Fruit fly (Drosophila melanogaster): ENCODE results near the gene Rnp4F.

Rnp4F gene

dm6 chrX:5323636-5324035 is 1.1 kb upstream of the Rnp4F start, which contains the start of gene Mcm3:
Mcm3 (plus strand) TSS chrX:5323855.
- TF ChIP-seq psq (optimal IDR thresholded peaks at IDR 0.05), result no peak
- no peak for TF ChIP-seq pan (optimal IDR thresholded peaks at IDR 0.05)
- TF ChIP-seq Dll (optimal IDR thresholded peaks at IDR 0.05), result no peak
- no peak for TF ChIP-seq CG8478 (optimal IDR thresholded peaks at IDR 0.05)
- no peak for TF ChIP-seq usp (GFP tag; optimal IDR thresholded peaks at IDR 0.05)
- TF ChIP-seq EcR (GFP tag; optimal IDR thresholded peaks at IDR 0.05), result no peak

- TF ChIP-seq pan (optimal IDR thresholded peaks at IDR 0.05) (no peak), usp (GFP tag; optimal IDR thresholded peaks at IDR 0.05) (no peak), EcR (GFP tag; optimal IDR thresholded peaks at IDR 0.05) (no peak), CG8478 (optimal IDR thresholded peaks at IDR 0.05) (no peak), psq (optimal IDR thresholded peaks at IDR 0.05) (no peak), Dll (optimal IDR thresholded peaks at IDR 0.05) (no peak)
These were observed 5.3 kb downstream of the Rnp4F start, which contains the start of the genes CG15930 and Sas10 for dm6 chrX:5317170-5317569. CG15930 (minus strand) TSS chrX:5317295. Sas10 (plus strand) TSS chrX:5317409.

DNA sequence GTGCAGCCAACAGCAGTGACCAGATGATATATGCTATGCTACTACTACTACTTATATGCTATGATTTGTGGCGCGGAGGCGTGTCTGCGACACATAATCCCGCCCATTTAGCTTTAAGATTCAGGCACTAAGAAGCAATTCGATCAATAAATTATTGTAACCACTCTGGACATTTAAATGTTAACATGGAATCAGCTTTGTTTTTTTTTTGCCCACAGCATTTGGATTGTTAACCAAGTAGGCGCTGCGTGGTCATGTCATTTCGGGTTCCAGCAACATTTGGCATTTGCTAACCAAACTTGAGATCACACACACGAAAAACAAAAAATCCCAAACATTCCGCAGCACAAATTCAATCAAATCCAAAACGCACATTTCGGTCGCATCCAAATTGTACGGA is 9.5 kb downstream of the Rnp4F start, which contains the start of gene CG4198:
Gene CG4198 (plus strand): TSS at position 301 of the 400 bp plus-strand sequence.
- TF ChIP-seq Dll (optimal IDR thresholded peaks at IDR 0.05) (no peak), pan (optimal IDR thresholded peaks at IDR 0.05) (no peak), psq (optimal IDR thresholded peaks at IDR 0.05) (no peak), CG8478 (optimal IDR thresholded peaks at IDR 0.05) (no peak), usp (GFP tag; optimal IDR thresholded peaks at IDR 0.05) (no peak), EcR (GFP tag; optimal IDR thresholded peaks at IDR 0.05) (no peak)

dm6 chrX:5311838-5312339 is 10.6 kb downstream of the Rnp4F start, which contains the start of the genes TrxT and dhd:
TrxT (minus strand) TSS chrX:5311888.
dhd (plus strand) TSS chrX:5312171.
- TF ChIP-seq EcR (GFP tag; optimal IDR thresholded peaks at IDR 0.05) (no peak), Dll (optimal IDR thresholded peaks at IDR 0.05) (no peak), usp (GFP tag; optimal IDR thresholded peaks at IDR 0.05) (no peak), pan (optimal IDR thresholded peaks at IDR 0.05) (no peak), CG8478 (optimal IDR thresholded peaks at IDR 0.05) (no peak), psq (optimal IDR thresholded peaks at IDR 0.05) (no peak)

dm6 chrX:5308963-5309362 is 13.5 kb downstream of the Rnp4F start, which contains the start of the genes Cdk7 and snf:
Cdk7 (minus strand) TSS chrX:5308983.
snf (plus strand) TSS chrX:5309242.
- TF ChIP-seq EcR (GFP tag; optimal IDR thresholded peaks at IDR 0.05) (no peak), pan (optimal IDR thresholded peaks at IDR 0.05) (no peak), usp (GFP tag; optimal IDR thresholded peaks at IDR 0.05) (no peak), Dll (optimal IDR thresholded peaks at IDR 0.05) (no peak), CG8478 (optimal IDR thresholded peaks at IDR 0.05) (no peak), psq (optimal IDR thresholded peaks at IDR 0.05) (no peak)

DNA sequence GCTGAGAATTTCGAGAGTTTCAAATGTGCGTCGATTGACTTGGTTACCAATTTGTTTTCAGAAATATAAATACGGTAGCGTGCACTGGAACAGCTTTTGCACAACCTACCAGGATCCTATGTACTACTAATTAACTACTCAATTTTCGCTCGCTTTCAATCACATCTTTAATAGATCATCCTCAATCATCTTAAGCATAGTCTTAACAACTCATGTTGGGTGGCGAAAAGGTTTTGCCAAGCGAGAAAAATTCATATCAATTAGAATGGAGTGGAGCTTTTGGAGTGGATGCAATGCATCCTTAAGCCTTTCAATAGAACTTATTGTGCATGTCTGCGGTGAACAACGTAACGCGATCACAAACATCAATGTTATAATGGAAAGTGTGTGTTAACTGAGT is 15.2 kb downstream of the Rnp4F start, which contains the start of gene CG17764:
Gene CG17764 (minus strand): TSS at position 101 of the 400 bp plus-strand sequence.
- TF ChIP-seq psq (optimal IDR thresholded peaks at IDR 0.05) (no peak), EcR (GFP tag; optimal IDR thresholded peaks at IDR 0.05) (no peak), usp (GFP tag; optimal IDR thresholded peaks at IDR 0.05) (no peak), CG8478 (optimal IDR thresholded peaks at IDR 0.05) (no peak), Dll (optimal IDR thresholded peaks at IDR 0.05) (no peak), pan (optimal IDR thresholded peaks at IDR 0.05) (no peak)

- TF ChIP-seq usp (GFP tag; optimal IDR thresholded peaks at IDR 0.05), result no peak
- TF ChIP-seq CG8478 (optimal IDR thresholded peaks at IDR 0.05), result no peak
- TF ChIP-seq pan (optimal IDR thresholded peaks at IDR 0.05), result no peak
- no peak for TF ChIP-seq Dll (optimal IDR thresholded peaks at IDR 0.05)
- no peak for TF ChIP-seq EcR (GFP tag; optimal IDR thresholded peaks at IDR 0.05)
- no peak for TF ChIP-seq psq (optimal IDR thresholded peaks at IDR 0.05)
These were observed 16.9 kb downstream of the Rnp4F start, which contains the start of gene CG3323 for dm6 chrX:5305591-5305990. CG3323 (minus strand) TSS chrX:5305691.

DNA sequence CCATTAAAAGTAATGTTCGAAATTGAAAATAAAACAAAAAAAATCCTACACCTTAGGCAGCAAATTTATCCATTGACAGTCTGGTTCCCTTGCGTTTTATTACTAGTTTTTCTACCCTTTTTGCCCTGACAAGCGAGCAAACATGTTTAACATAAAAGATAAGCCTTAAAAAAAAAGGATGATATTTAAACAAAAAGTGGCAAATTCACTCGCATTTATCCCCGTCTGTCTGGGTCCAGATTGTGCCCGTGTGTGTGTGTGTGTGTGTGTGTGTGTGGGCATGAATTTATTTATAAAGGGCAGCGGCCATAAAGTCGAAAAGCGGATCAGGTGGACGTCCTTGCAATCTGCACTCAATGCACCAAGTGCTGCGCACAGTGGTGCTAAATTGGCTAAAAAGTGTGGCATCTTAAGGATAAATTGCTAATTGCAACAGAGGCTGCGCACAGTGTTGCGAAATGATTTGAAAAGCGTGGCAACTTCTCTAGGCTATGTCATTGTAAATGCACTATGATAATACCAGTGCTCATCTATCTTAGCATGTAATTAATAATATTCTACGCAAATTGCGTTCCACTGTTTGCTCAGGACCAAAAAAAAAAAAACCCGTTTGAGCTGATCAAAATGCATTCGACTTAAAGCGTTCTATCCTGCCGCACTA is 21.7 kb downstream of the Rnp4F start:
- TF ChIP-seq psq (optimal IDR thresholded peaks at IDR 0.05) (no peak), pan (optimal IDR thresholded peaks at IDR 0.05) (no peak), EcR (GFP tag; optimal IDR thresholded peaks at IDR 0.05) (no peak), usp (GFP tag; optimal IDR thresholded peaks at IDR 0.05) (no peak), CG8478 (optimal IDR thresholded peaks at IDR 0.05) (no peak), Dll (optimal IDR thresholded peaks at IDR 0.05) (no peak)

DNA sequence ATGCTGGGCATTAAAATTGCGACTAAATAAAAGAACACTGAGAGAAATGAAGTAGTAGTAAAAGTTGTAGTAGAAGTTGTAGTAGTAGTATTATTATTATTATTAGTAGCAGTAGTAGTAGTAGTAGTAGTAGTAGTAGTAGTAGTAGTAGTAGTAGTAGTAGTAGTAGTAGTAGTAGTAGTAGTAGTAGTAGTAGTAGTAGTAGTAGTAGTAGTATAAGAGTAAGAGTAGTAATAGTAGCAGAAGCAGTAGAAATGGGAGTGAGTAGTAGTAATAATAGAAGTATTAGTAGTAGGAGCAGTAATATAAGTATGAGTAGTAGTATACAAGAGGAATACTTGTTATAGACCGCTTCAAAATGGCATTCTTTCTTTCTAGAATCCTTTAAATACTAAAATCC is 22.5 kb downstream of the Rnp4F start:
- no peak for TF ChIP-seq usp (GFP tag; optimal IDR thresholded peaks at IDR 0.05)
- no peak for TF ChIP-seq pan (optimal IDR thresholded peaks at IDR 0.05)
- no peak for TF ChIP-seq psq (optimal IDR thresholded peaks at IDR 0.05)
- TF ChIP-seq EcR (GFP tag; optimal IDR thresholded peaks at IDR 0.05), result no peak
- TF ChIP-seq Dll (optimal IDR thresholded peaks at IDR 0.05), result no peak
- TF ChIP-seq CG8478 (optimal IDR thresholded peaks at IDR 0.05), result no peak

- no peak for TF ChIP-seq CG8478 (optimal IDR thresholded peaks at IDR 0.05)
- no peak for TF ChIP-seq EcR (GFP tag; optimal IDR thresholded peaks at IDR 0.05)
- no peak for TF ChIP-seq Dll (optimal IDR thresholded peaks at IDR 0.05)
- TF ChIP-seq psq (optimal IDR thresholded peaks at IDR 0.05), result no peak
- no peak for TF ChIP-seq usp (GFP tag; optimal IDR thresholded peaks at IDR 0.05)
- TF ChIP-seq pan (optimal IDR thresholded peaks at IDR 0.05), result no peak
These were observed 26.7 kb downstream of the Rnp4F start, which contains the start of gene CG42749 for dm6 chrX:5295766-5296165. CG42749 (plus strand) TSS chrX:5296066.

- no peak for TF ChIP-seq EcR (GFP tag; optimal IDR thresholded peaks at IDR 0.05)
- no peak for TF ChIP-seq pan (optimal IDR thresholded peaks at IDR 0.05)
- TF ChIP-seq usp (GFP tag; optimal IDR thresholded peaks at IDR 0.05), result no peak
- no peak for TF ChIP-seq psq (optimal IDR thresholded peaks at IDR 0.05)
- TF ChIP-seq Dll (optimal IDR thresholded peaks at IDR 0.05), result no peak
- no peak for TF ChIP-seq CG8478 (optimal IDR thresholded peaks at IDR 0.05)
These were observed 29.4 kb downstream of the Rnp4F start for dm6 chrX:5293141-5293540.

- TF ChIP-seq usp (GFP tag; optimal IDR thresholded peaks at IDR 0.05) (no peak), Dll (optimal IDR thresholded peaks at IDR 0.05) (no peak), CG8478 (optimal IDR thresholded peaks at IDR 0.05) (no peak), pan (optimal IDR thresholded peaks at IDR 0.05) (no peak), psq (optimal IDR thresholded peaks at IDR 0.05) (no peak), EcR (GFP tag; optimal IDR thresholded peaks at IDR 0.05) (no peak)
These were observed 32.8 kb downstream of the Rnp4F start for dm6 chrX:5289692-5290091.
